Worm (Caenorhabditis elegans): ENCODE data around the gene nep-8.

nep-8 gene

ce11 chrII:3439244-3439698 is 35.6 kb downstream of the nep-8 start (continued):
- TF ChIP-seq lin-1 (GFP tag; IDR thresholded peaks at IDR 0.05) = 0 out of 2 replicates have a peak, but pooled peaks have one; percentile 65
- TF ChIP-seq tag-97 (GFP tag; IDR thresholded peaks at IDR 0.05) = no peak
- TF ChIP-seq ztf-7 (tag; optimal IDR thresholded peaks at IDR 0.05) = no peak
- TF ChIP-seq ZK546.5 (tag; optimal IDR thresholded peaks at IDR 0.05) = no peak
- peak in 1 of 2 experiments; percentile 63 for TF ChIP-seq lsy-2 (tag; optimal IDR thresholded peaks at IDR 0.05)
- peak; percentile 68 for TF ChIP-seq nhr-28 (tag; optimal IDR thresholded peaks at IDR 0.05)
- no peak for TF ChIP-seq attf-4 (tag; optimal IDR thresholded peaks at IDR 0.05)
- TF ChIP-seq madf-5 (GFP tag; IDR thresholded peaks at IDR 0.05) = peak; percentile 58 to 81; a peak in 2 of 4 replicates
- TF ChIP-seq ceh-28 (tag; optimal IDR thresholded peaks at IDR 0.05) = no peak
- no peak for TF ChIP-seq mxl-2 (GFP tag; conservative IDR thresholded peaks at IDR 0.05)
- TF ChIP-seq snpc-1.2 (GFP tag; IDR thresholded peaks at IDR 0.05) = peak; percentile 80; the same call in 1 of the 2 replicates
- peak; percentile 81 for TF ChIP-seq F26F4.8 (GFP tag; conservative IDR thresholded peaks at IDR 0.05)
- no peak for TF ChIP-seq aly-2 (tag; optimal IDR thresholded peaks at IDR 0.05)
- peak; percentile 48 for TF ChIP-seq lir-3 (tag; optimal IDR thresholded peaks at IDR 0.05)
- TF ChIP-seq ZK337.2 (GFP tag; IDR thresholded peaks at IDR 0.05) = no peak
- TF ChIP-seq jun-1 (tag; optimal IDR thresholded peaks at IDR 0.05) = no peak
- peak; percentile 72; the same call in 1 of the 2 replicates for TF ChIP-seq lim-7 (GFP tag; IDR thresholded peaks at IDR 0.05)
- TF ChIP-seq F37D6.2 (tag; optimal IDR thresholded peaks at IDR 0.05) = no peak
- no peak for TF ChIP-seq zip-11 (GFP tag; IDR thresholded peaks at IDR 0.05)
- peak; percentile 26; the same call in 1 of the 2 replicates for TF ChIP-seq madf-9 (GFP tag; conservative IDR thresholded peaks at IDR 0.05)
- no peak for TF ChIP-seq nhr-42 (GFP tag; IDR thresholded peaks at IDR 0.05)
- peak; percentile 87 for TF ChIP-seq egl-43 (GFP tag; IDR thresholded peaks at IDR 0.05)
- TF ChIP-seq mes-2 (tag; optimal IDR thresholded peaks at IDR 0.05; ENCODE audit: poor library complexity, severe bottlenecking) = peak; percentile 37
- TF ChIP-seq zfp-2 (tag; optimal IDR thresholded peaks at IDR 0.05) = peak; percentile 6
- peak; percentile 59 for TF ChIP-seq Y5F2A.4 (GFP tag; optimal IDR thresholded peaks at IDR 0.05)
- TF ChIP-seq nhr-48 (tag; optimal IDR thresholded peaks at IDR 0.05) = peak; percentile 4
- TF ChIP-seq aha-1 (tag) = peak; percentile 71
- no peak for TF ChIP-seq nhr-111 (GFP tag; optimal IDR thresholded peaks at IDR 0.05)
- peak; percentile 85 for TF ChIP-seq pha-4 (GFP tag; IDR thresholded peaks at IDR 0.05)
- TF ChIP-seq pha-4 (tag; optimal IDR thresholded peaks at IDR 0.05) = no peak
- TF ChIP-seq skn-1 (tag; optimal IDR thresholded peaks at IDR 0.05) = no peak
- peak; percentile 50 for TF ChIP-seq nhr-102 (tag; optimal IDR thresholded peaks at IDR 0.05)
- no peak for TF ChIP-seq nhr-76 (tag; optimal IDR thresholded peaks at IDR 0.05)
- TF ChIP-seq nhr-11 (tag; optimal IDR thresholded peaks at IDR 0.05) = no peak
- TF ChIP-seq ceh-32 (tag; optimal IDR thresholded peaks at IDR 0.05; ENCODE audit: poor library complexity) = no peak
- peak; percentile 58 for TF ChIP-seq lin-13 (GFP tag; optimal IDR thresholded peaks at IDR 0.05)
- no peak for TF ChIP-seq zag-1 (tag; optimal IDR thresholded peaks at IDR 0.05)
- TF ChIP-seq egl-27 (tag; optimal IDR thresholded peaks at IDR 0.05) = no peak
- TF ChIP-seq ceh-62 (tag; optimal IDR thresholded peaks at IDR 0.05) = no peak
- TF ChIP-seq daf-19 (GFP tag; conservative IDR thresholded peaks at IDR 0.05) = no peak; the same call in 1 of the 2 replicates
- TF ChIP-seq php-3 (GFP tag; IDR thresholded peaks at IDR 0.05) = peak; percentile 77
- peak; percentile 56 for TF ChIP-seq mep-1 (tag; optimal IDR thresholded peaks at IDR 0.05)
- no peak for TF ChIP-seq lin-15B (tag; optimal IDR thresholded peaks at IDR 0.05)
- no peak for TF ChIP-seq nhr-10 (tag; optimal IDR thresholded peaks at IDR 0.05)
- peak; percentile 62 for TF ChIP-seq spr-3 (GFP tag; optimal IDR thresholded peaks at IDR 0.05)
- peak; percentile 53; the same call in 1 of the 2 replicates for TF ChIP-seq saeg-2 (GFP tag; IDR thresholded peaks at IDR 0.05)
- TF ChIP-seq Y48G9A.11 (GFP tag; IDR thresholded peaks at IDR 0.05) = peak; percentile 84
- TF ChIP-seq spr-1 (tag; optimal IDR thresholded peaks at IDR 0.05) = peak; percentile 32
- peak; percentile 90 for TF ChIP-seq tra-1 (GFP tag; IDR thresholded peaks at IDR 0.05)
- peak; percentile 84; the same call in 1 of the 2 replicates for TF ChIP-seq Y105C5A.15 (GFP tag; IDR thresholded peaks at IDR 0.05)
- TF ChIP-seq nhr-41 (GFP tag; IDR thresholded peaks at IDR 0.05) = 0 out of 2 replicates have a peak, but pooled peaks have one; percentile 45
- peak; percentile 40 for TF ChIP-seq sdz-12 (GFP tag; optimal IDR thresholded peaks at IDR 0.05)
